Fruit fly (Drosophila melanogaster): ENCODE results near the gene Rab1.

Gene Rab1

DNA sequence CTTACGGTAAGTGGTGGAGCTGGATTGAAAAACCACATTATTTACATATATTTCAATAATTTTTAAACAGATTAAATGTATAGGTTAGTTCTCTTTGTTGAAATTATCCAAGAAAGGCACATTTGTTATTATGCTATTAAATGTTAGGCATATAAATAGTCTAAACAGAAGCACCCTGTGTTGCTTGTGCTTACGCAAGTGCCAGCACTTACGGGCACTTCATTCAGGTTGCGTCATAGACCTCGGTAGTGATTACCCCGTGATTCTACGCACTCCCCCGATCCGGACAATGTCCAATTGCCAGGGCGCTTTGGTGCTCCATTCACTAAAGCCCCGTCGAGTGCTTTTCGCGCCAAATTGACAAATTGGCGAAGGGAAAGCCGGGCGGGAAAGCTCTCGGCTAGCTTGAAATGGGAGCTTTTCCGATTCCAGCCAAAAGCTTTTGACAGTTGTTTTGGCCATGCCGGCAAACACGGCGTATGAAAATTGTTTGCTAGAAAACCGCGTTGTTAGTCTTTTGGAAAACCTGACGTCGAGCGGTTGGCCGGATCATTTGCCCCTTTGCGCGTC is 22.3 kb downstream of the Rab1 start, which contains the start of gene ETHR (continued):
- peak; percentile 14 for TF ChIP-seq D19B (GFP tag; optimal IDR thresholded peaks at IDR 0.05)
- TF ChIP-seq gsb-n (tag; optimal IDR thresholded peaks at IDR 0.05) = no peak
- peak; percentile 80 for TF ChIP-seq exex (tag; optimal IDR thresholded peaks at IDR 0.05)
- TF ChIP-seq pita (GFP tag; optimal IDR thresholded peaks at IDR 0.05) = no peak
- peak; percentile 65 for TF ChIP-seq HmgZ (tag; optimal IDR thresholded peaks at IDR 0.05)
- peak; percentile 62; the same call in 2 of the 3 replicates for TF ChIP-seq CG11695 (GFP tag; IDR thresholded peaks at IDR 0.05)
- TF ChIP-seq Tbp (GFP tag; optimal IDR thresholded peaks at IDR 0.05) = no peak
- TF ChIP-seq CG13775 (GFP tag; optimal IDR thresholded peaks at IDR 0.05) = peak; percentile 39
- peak; percentile 79 for TF ChIP-seq CTCF (GFP tag; optimal IDR thresholded peaks at IDR 0.05)
- no peak for TF ChIP-seq sc (optimal IDR thresholded peaks at IDR 0.05)
- TF ChIP-seq sc (GFP tag; optimal IDR thresholded peaks at IDR 0.05) = no peak
- TF ChIP-seq Atf6 (GFP tag; IDR thresholded peaks at IDR 0.05) = peak; percentile 75
- peak; percentile 88 for TF ChIP-seq crol (GFP tag; IDR thresholded peaks at IDR 0.05)
- TF ChIP-seq unpg (GFP tag; optimal IDR thresholded peaks at IDR 0.05) = peak; percentile 55
- no peak for TF ChIP-seq Lhr (GFP tag; optimal IDR thresholded peaks at IDR 0.05)
- TF ChIP-seq Atf3 (GFP tag; optimal IDR thresholded peaks at IDR 0.05) = no peak
- no peak for TF ChIP-seq Ada2b (GFP tag; IDR thresholded peaks at IDR 0.05)
- no peak for TF ChIP-seq pfk (GFP tag; optimal IDR thresholded peaks at IDR 0.05)
- no peak for TF ChIP-seq gt (GFP tag; IDR thresholded peaks at IDR 0.05)
- TF ChIP-seq NfI (GFP tag; optimal IDR thresholded peaks at IDR 0.05) = peak; percentile 30
- peak; percentile 29 for TF ChIP-seq CG17568 (GFP tag; optimal IDR thresholded peaks at IDR 0.05)
- peak; percentile 53; the same call in 2 of the 3 replicates for TF ChIP-seq vnd (GFP tag; IDR thresholded peaks at IDR 0.05; ENCODE audit: partially characterized antibody)
- TF ChIP-seq chinmo (GFP tag; IDR thresholded peaks at IDR 0.05; ENCODE audit: partially characterized antibody) = peak; percentile 84; the same call in 2 of the 4 replicates
- peak; percentile 10 for TF ChIP-seq CG7987 (GFP tag; optimal IDR thresholded peaks at IDR 0.05)
- TF ChIP-seq onecut (GFP tag; IDR thresholded peaks at IDR 0.05) = peak; percentile 10; the same call in 1 of the 2 replicates
- TF ChIP-seq Sox100B (GFP tag; optimal IDR thresholded peaks at IDR 0.05) = no peak
- peak; percentile 4 for TF ChIP-seq nau (GFP tag; optimal IDR thresholded peaks at IDR 0.05)
- TF ChIP-seq CG10366 (GFP tag; IDR thresholded peaks at IDR 0.05) = peak; percentile 81
- TF ChIP-seq pum (GFP tag; optimal IDR thresholded peaks at IDR 0.05) = no peak
- TF ChIP-seq CG3838 (GFP tag; optimal IDR thresholded peaks at IDR 0.05) = no peak
- no peak for TF ChIP-seq prd (optimal IDR thresholded peaks at IDR 0.05)
- peak; percentile 44; the same call in 1 of the 3 replicates for TF ChIP-seq prd (GFP tag; IDR thresholded peaks at IDR 0.05)
- peak in 1 of 2 experiments; percentile 15 for TF ChIP-seq Eip74EF (GFP tag; optimal IDR thresholded peaks at IDR 0.05)
- peak; percentile 84 for TF ChIP-seq sug (tag; optimal IDR thresholded peaks at IDR 0.05)
- TF ChIP-seq CG6654 (GFP tag; optimal IDR thresholded peaks at IDR 0.05) = no peak
- TF ChIP-seq CG12659 (GFP tag; optimal IDR thresholded peaks at IDR 0.05) = peak; percentile 51
- TF ChIP-seq CG6689 (GFP tag; IDR thresholded peaks at IDR 0.05) = no peak
- peak; percentile 48 for TF ChIP-seq Ptx1 (GFP tag; IDR thresholded peaks at IDR 0.05)
- TF ChIP-seq Dek (tag; optimal IDR thresholded peaks at IDR 0.05) = peak; percentile 56
- TF ChIP-seq CG9727 (GFP tag; optimal IDR thresholded peaks at IDR 0.05) = peak; percentile 47
- peak; percentile 71 for TF ChIP-seq CG6254 (GFP tag; optimal IDR thresholded peaks at IDR 0.05)
- peak; percentile 38 for TF ChIP-seq vvl (GFP tag; IDR thresholded peaks at IDR 0.05)
- TF ChIP-seq Max (GFP tag; optimal IDR thresholded peaks at IDR 0.05) = peak; percentile 12
- no peak for TF ChIP-seq Lpt (GFP tag; optimal IDR thresholded peaks at IDR 0.05)
- TF ChIP-seq ranshi (GFP tag; IDR thresholded peaks at IDR 0.05) = no peak; the same call in 1 of the 2 replicates
- peak; percentile 83 for TF ChIP-seq Hmr (GFP tag; optimal IDR thresholded peaks at IDR 0.05)
- TF ChIP-seq Camta (GFP tag; optimal IDR thresholded peaks at IDR 0.05) = no peak
- TF ChIP-seq grau (tag; optimal IDR thresholded peaks at IDR 0.05) = peak; percentile 56
- peak; percentile 61 for TF ChIP-seq CG12155 (GFP tag; optimal IDR thresholded peaks at IDR 0.05)
- TF ChIP-seq CG15011 (GFP tag; optimal IDR thresholded peaks at IDR 0.05) = peak; percentile 46
- peak; percentile 40 for TF ChIP-seq CG12071 (GFP tag; optimal IDR thresholded peaks at IDR 0.05)

Data from whole organism, embryonic.